Fruit fly (Drosophila melanogaster) whole organism, embryonic: ENCODE results near the gene Dic1.
A peak's percentile ranks its signal among the peaks of the same experiment; 100 is the strongest.

Source experiments
- Antp ChIP-seq: fragments of 200-800 bp; sonication (Bioruptor generic); optimal IDR thresholded peaks from 3 replicates; lab custom pipeline; 2016; ENCODE audit warnings: missing biosample characterization, missing genetic modification characterization
- CG10147 ChIP-seq: fragments of 200-800 bp; sonication (Bioruptor generic); optimal IDR thresholded peaks from 2 replicates; lab custom pipeline; 2019; ENCODE audit warnings: missing biosample characterization, mild to moderate bottlenecking, missing genetic modification characterization, moderate library complexity
- CG10321 ChIP-seq: fragments of 200-800 bp; sonication (Bioruptor generic); IDR thresholded peaks from 2 replicates; pipeline ENCODE4 v1.3.6; 2022; ENCODE audit warnings: missing biosample characterization, missing genetic modification characterization
- CG11695 ChIP-seq: fragments of 200-800 bp; sonication (Bioruptor generic); IDR thresholded peaks from 3 replicates; pipeline ENCODE4 v1.3.6; 2022; ENCODE audit warnings: missing biosample characterization, missing genetic modification characterization
- CG11723 ChIP-seq: fragments of 200-800 bp; sonication (Bioruptor generic); optimal IDR thresholded peaks from 2 replicates; lab custom pipeline; 2017; ENCODE audit warnings: missing biosample characterization, mild to moderate bottlenecking, missing genetic modification characterization
- CG12071 ChIP-seq: fragments of 200-800 bp; sonication (Bioruptor generic); optimal IDR thresholded peaks from 3 replicates; lab custom pipeline; 2018; ENCODE audit warnings: missing biosample characterization, mild to moderate bottlenecking, missing genetic modification characterization
- CG12299 ChIP-seq: fragments of 200-800 bp; sonication (Bioruptor generic); optimal IDR thresholded peaks from 2 replicates; lab custom pipeline; 2018; ENCODE audit warnings: missing biosample characterization, mild to moderate bottlenecking, missing genetic modification characterization
- CG12391 ChIP-seq: fragments of 200-800 bp; sonication (Bioruptor generic); optimal IDR thresholded peaks from 3 replicates; lab custom pipeline; 2018; ENCODE audit warnings: missing biosample characterization, mild to moderate bottlenecking, missing genetic modification characterization, moderate library complexity
- CG12744 ChIP-seq: fragments of 200-800 bp; sonication (Bioruptor generic); optimal IDR thresholded peaks from 2 replicates; lab custom pipeline; 2016; ENCODE audit warnings: missing biosample characterization, missing genetic modification characterization
- CG13624 ChIP-seq: fragments of 200-800 bp; sonication (Bioruptor generic); optimal IDR thresholded peaks from 2 replicates; lab custom pipeline; 2016; ENCODE audit warnings: missing biosample characterization, missing genetic modification characterization
- CG14014 ChIP-seq: fragments of 200-800 bp; sonication (Bioruptor generic); IDR thresholded peaks from 2 replicates; pipeline ENCODE4 v1.3.6; 2022; ENCODE audit warnings: missing biosample characterization, missing genetic modification characterization
- CG14710 ChIP-seq: fragments of 200-800 bp; sonication (Bioruptor generic); optimal IDR thresholded peaks from 3 replicates; lab custom pipeline; 2019; ENCODE audit warnings: missing biosample characterization, mild to moderate bottlenecking, missing genetic modification characterization, moderate library complexity
- CG15073 ChIP-seq: fragments of 200-800 bp; sonication (Bioruptor generic); optimal IDR thresholded peaks from 2 replicates; lab custom pipeline; 2016; ENCODE audit warnings: missing biosample characterization, missing genetic modification characterization
- CG1832 ChIP-seq: fragments of 200-800 bp; sonication (Bioruptor generic); optimal IDR thresholded peaks from 2 replicates; lab custom pipeline; 2017; ENCODE audit warnings: missing biosample characterization, mild to moderate bottlenecking, missing genetic modification characterization, inconsistent platforms
- CG18619 ChIP-seq: fragments of 200-800 bp; sonication (Bioruptor generic); optimal IDR thresholded peaks from 3 replicates; lab custom pipeline; 2017; ENCODE audit warnings: missing biosample characterization, mild to moderate bottlenecking, missing genetic modification characterization
- CG2202 ChIP-seq: fragments of 200-800 bp; sonication (Bioruptor generic); optimal IDR thresholded peaks from 2 replicates; lab custom pipeline; 2018; ENCODE audit warnings: missing biosample characterization, mild to moderate bottlenecking, missing genetic modification characterization
- CG32767 ChIP-seq: fragments of 200-800 bp; sonication (Bioruptor generic); IDR thresholded peaks from 2 replicates; pipeline ENCODE4 v1.3.6; 2022; ENCODE audit warnings: missing biosample characterization, missing genetic modification characterization
- CG3281 ChIP-seq: fragments of 200-800 bp; sonication (Bioruptor generic); optimal IDR thresholded peaks from 3 replicates; lab custom pipeline; 2017; ENCODE audit warnings: missing biosample characterization, mild to moderate bottlenecking, missing genetic modification characterization
- CG6683 ChIP-seq: fragments of 200-800 bp; sonication (Bioruptor generic); optimal IDR thresholded peaks from 2 replicates; lab custom pipeline; 2017; ENCODE audit warnings: missing biosample characterization, mild to moderate bottlenecking, missing genetic modification characterization, missing genetic modification reagents
- CG6791 ChIP-seq: fragments of 200-800 bp; sonication (Bioruptor generic); IDR thresholded peaks from 3 replicates; pipeline ENCODE4 v1.3.6; 2022; ENCODE audit warnings: missing biosample characterization, missing genetic modification characterization; ENCODE audit not compliant: partially characterized antibody
- CG6854 ChIP-seq: fragments of 200-800 bp; sonication (Bioruptor generic); optimal IDR thresholded peaks from 3 replicates; lab custom pipeline; 2017; ENCODE audit warnings: missing biosample characterization, mild to moderate bottlenecking, missing genetic modification characterization
- CG7839 ChIP-seq: fragments of 200-800 bp; sonication (Bioruptor generic); optimal IDR thresholded peaks from 3 replicates; lab custom pipeline; 2018; ENCODE audit warnings: missing biosample characterization, mild to moderate bottlenecking, missing genetic modification characterization, moderate library complexity
- CG8924 ChIP-seq: fragments of 200-800 bp; optimal IDR thresholded peaks from 3 replicates; lab custom pipeline; 2019; ENCODE audit warnings: missing biosample characterization, mild to moderate bottlenecking, missing genetic modification characterization, moderate library complexity
- CG9932 ChIP-seq: fragments of 200-800 bp; sonication (Bioruptor generic); IDR thresholded peaks from 2 replicates; pipeline ENCODE4 v1.3.6; 2022; ENCODE audit warnings: missing biosample characterization, missing genetic modification characterization
- Chrac-16 ChIP-seq: fragments of 200-800 bp; sonication (Bioruptor generic); optimal IDR thresholded peaks from 3 replicates; lab custom pipeline; 2016; ENCODE audit warnings: missing biosample characterization, missing genetic modification characterization
- CoRest ChIP-seq: fragments of 200-800 bp; sonication (Bioruptor generic); optimal IDR thresholded peaks from 3 replicates; lab custom pipeline; 2018; ENCODE audit warnings: missing biosample characterization, mild to moderate bottlenecking, missing genetic modification characterization, moderate library complexity
- Dp ChIP-seq: fragments of 200-800 bp; sonication (Bioruptor generic); optimal IDR thresholded peaks from 2 replicates; lab custom pipeline; 2018; ENCODE audit warnings: missing biosample characterization, mild to moderate bottlenecking, missing genetic modification characterization, moderate library complexity
- Neu2 ChIP-seq: fragments of 200-800 bp; sonication (Bioruptor generic); optimal IDR thresholded peaks from 3 replicates; lab custom pipeline; 2016; ENCODE audit warnings: missing biosample characterization, missing genetic modification characterization, borderline replicate concordance
- PHDP ChIP-seq: fragments of 200-800 bp; sonication (Bioruptor generic); optimal IDR thresholded peaks from 3 replicates; lab custom pipeline; 2018; ENCODE audit warnings: missing biosample characterization, mild to moderate bottlenecking, missing genetic modification characterization, moderate library complexity
- TFAM ChIP-seq: fragments of 200-800 bp; sonication (Bioruptor generic); optimal IDR thresholded peaks from 2 replicates; lab custom pipeline; 2017; ENCODE audit warnings: missing biosample characterization, missing genetic modification characterization, inconsistent platforms
- Usf ChIP-seq: fragments of 200-800 bp; sonication (Bioruptor generic); optimal IDR thresholded peaks from 2 replicates; lab custom pipeline; 2017; ENCODE audit warnings: missing genotype, missing biosample characterization, missing genetic modification characterization
- ac ChIP-seq: fragments of 200-800 bp; sonication (Bioruptor generic); optimal IDR thresholded peaks from 3 replicates; lab custom pipeline; 2017; ENCODE audit warnings: missing biosample characterization, mild to moderate bottlenecking, missing genetic modification characterization
- bbx ChIP-seq: fragments of 200-800 bp; sonication (Bioruptor generic); IDR thresholded peaks from 2 replicates; pipeline ENCODE4 v1.3.6; 2022; ENCODE audit warnings: missing biosample characterization, missing genetic modification characterization; ENCODE audit not compliant: partially characterized antibody
- bowl ChIP-seq: fragments of 200-800 bp; sonication (Bioruptor generic); IDR thresholded peaks from 2 replicates; pipeline ENCODE4 v1.3.6; 2022; ENCODE audit warnings: missing biosample characterization, missing genetic modification characterization
- crol ChIP-seq: fragments of 200-800 bp; sonication (Bioruptor generic); IDR thresholded peaks from 2 replicates; pipeline ENCODE4 v1.3.6; 2022; ENCODE audit warnings: missing biosample characterization, missing genetic modification characterization
- disco-r ChIP-seq: fragments of 200-800 bp; sonication (Bioruptor generic); optimal IDR thresholded peaks from 2 replicates; lab custom pipeline; 2016; ENCODE audit warnings: missing biosample characterization, missing genetic modification characterization
- dpn ChIP-seq, 2 experiments: fragments of 200-800 bp; sonication (Bioruptor generic); optimal IDR thresholded peaks; 3 replicates each; lab custom pipeline; 2016; ENCODE audit warnings: missing biosample characterization in 2 of 2, missing genetic modification characterization in 2 of 2
- grau ChIP-seq: fragments of 200-800 bp; optimal IDR thresholded peaks from 3 replicates; lab custom pipeline; 2019; ENCODE audit warnings: missing biosample characterization, mild to moderate bottlenecking, missing genetic modification characterization, moderate library complexity
- gro ChIP-seq: fragments of 200-800 bp; sonication (Bioruptor generic); optimal IDR thresholded peaks from 2 replicates; lab custom pipeline; 2016; ENCODE audit warnings: missing biosample characterization, missing genetic modification characterization
- hkb ChIP-seq, 2 experiments: fragments of 200-800 bp in 1 of 2; fragments of >200 bp in 1 of 2; sonication (Bioruptor generic) in 1 of 2; IDR thresholded peaks in 1 of 2; optimal IDR thresholded peaks in 1 of 2; 2 replicates each; pipeline versions ENCODE4 v1.3.6 to Lab custom; 2017 to 2022; ENCODE audit warnings: missing biosample characterization in 1 of 2, missing genetic modification characterization in 1 of 2
- insv ChIP-seq, 2 experiments: fragments of 200-800 bp; sonication (Bioruptor generic); optimal IDR thresholded peaks; 3 replicates each; lab custom pipeline; 2016 to 2018; ENCODE audit warnings: missing biosample characterization in 2 of 2, missing genetic modification characterization in 2 of 2
- kah ChIP-seq: fragments of 200-800 bp; sonication (Bioruptor generic); optimal IDR thresholded peaks from 2 replicates; lab custom pipeline; 2018; ENCODE audit warnings: missing biosample characterization, mild to moderate bottlenecking, missing genetic modification characterization
- knrl ChIP-seq: fragments of 200-800 bp; sonication (Bioruptor generic); IDR thresholded peaks from 3 replicates; pipeline ENCODE4 v1.3.6; 2022; ENCODE audit warnings: missing biosample characterization, missing genetic modification characterization; ENCODE audit not compliant: partially characterized antibody
- lilli ChIP-seq: fragments of 200-800 bp; sonication (Bioruptor generic); optimal IDR thresholded peaks from 3 replicates; lab custom pipeline; 2016; ENCODE audit warnings: missing biosample characterization, missing genetic modification characterization
- lola ChIP-seq, 3 experiments: fragments of >200 bp in 2 of 3; fragments of 200-800 bp in 1 of 3; sonication (Bioruptor generic) in 1 of 3; optimal IDR thresholded peaks; 2 replicates each; lab custom pipeline; 2017 to 2019; ENCODE audit warnings: missing biosample characterization in 3 of 3, missing genetic modification characterization in 3 of 3, mild to moderate bottlenecking in 1 of 3, moderate library complexity in 1 of 3
- maf-S ChIP-seq: fragments of 200-800 bp; sonication (Bioruptor generic); optimal IDR thresholded peaks from 2 replicates; lab custom pipeline; 2016; ENCODE audit warnings: missing biosample characterization, missing genetic modification characterization
- nau ChIP-seq: fragments of 200-800 bp; sonication (Bioruptor generic); optimal IDR thresholded peaks from 3 replicates; lab custom pipeline; 2017; ENCODE audit warnings: missing biosample characterization, mild to moderate bottlenecking, missing genetic modification characterization, missing genetic modification reagents
- pzg ChIP-seq: fragments of 200-800 bp; sonication (Bioruptor generic); optimal IDR thresholded peaks from 3 replicates; lab custom pipeline; 2018; ENCODE audit warnings: missing biosample characterization, mild to moderate bottlenecking, missing genetic modification characterization, moderate library complexity
- tx ChIP-seq: fragments of 200-800 bp; sonication (Bioruptor generic); optimal IDR thresholded peaks from 2 replicates; lab custom pipeline; 2016; ENCODE audit warnings: missing biosample characterization, missing genetic modification characterization

Dic1 gene

DNA sequence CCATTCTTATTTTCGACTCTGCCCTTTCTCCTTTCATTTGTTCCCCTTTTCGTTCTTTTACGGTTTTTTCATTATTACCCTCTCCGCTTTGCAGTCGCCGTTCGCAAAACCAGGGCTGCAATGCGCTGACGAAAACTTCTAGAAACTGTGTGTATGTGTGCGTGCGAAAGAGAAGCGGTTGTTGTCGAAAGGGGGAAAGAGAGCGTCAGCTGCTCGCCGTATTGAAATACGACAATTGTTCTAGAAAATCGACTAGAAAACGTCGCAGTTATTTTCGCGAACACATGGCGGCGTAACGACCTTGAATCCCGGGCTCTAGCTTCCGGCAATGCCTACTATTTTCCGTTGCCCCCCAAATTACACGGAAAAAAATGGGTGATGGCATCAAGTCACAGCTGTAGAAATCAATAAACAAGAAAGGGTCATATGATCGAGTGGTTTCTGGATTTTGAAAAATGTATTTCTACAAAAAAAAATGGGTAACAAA, 18.0 kb downstream of the Dic1 start (continued):
- TF ChIP-seq bowl (GFP tag; lab: Robert Waterston, UW) (peak; percentile 42; the same call in 1 of the 2 replicates), knrl (GFP tag; lab: Robert Waterston, UW) (no peak), Chrac-16 (GFP tag; lab: Kevin White, UChicago) (no peak), CG10147 (GFP tag; lab: Kevin White, UChicago) (no peak), Antp (GFP tag; lab: Kevin White, UChicago) (no peak), CG6683 (GFP tag; lab: Kevin White, UChicago) (no peak), disco-r (GFP tag; lab: Kevin White, UChicago) (no peak), insv (GFP tag; optimal IDR thresholded peaks at IDR 0.05; lab: Kevin White, UChicago) (no peak), CG32767 (GFP tag; lab: Robert Waterston, UW) (peak; percentile 45; the same call in 1 of the 2 replicates), pzg (GFP tag; lab: Kevin White, UChicago) (peak; percentile 26), nau (no peak), CG8924 (tag; lab: Kevin White, UChicago) (no peak), Usf (GFP tag; lab: Kevin White, UChicago) (no peak), TFAM (GFP tag; lab: Kevin White, UChicago) (no peak), Dp (GFP tag; lab: Kevin White, UChicago) (no peak), CG14710 (tag; lab: Kevin White, UChicago) (no peak), CG18619 (GFP tag; lab: Kevin White, UChicago) (peak; percentile 16), dpn (GFP tag; optimal IDR thresholded peaks at IDR 0.05; lab: Kevin White, UChicago) (peak in 1 of 2 experiments; percentile 22), lola (GFP tag; optimal IDR thresholded peaks at IDR 0.05; lab: Kevin White, UChicago) (no peak), crol (GFP tag; lab: Robert Waterston, UW) (peak; percentile 46; the same call in 1 of the 2 replicates), CG12744 (GFP tag; lab: Kevin White, UChicago) (no peak), CG7839 (tag; lab: Kevin White, UChicago) (no peak), tx (GFP tag; lab: Kevin White, UChicago) (no peak), grau (tag; lab: Kevin White, UChicago) (no peak), PHDP (peak; percentile 43), CG9932 (peak; percentile 39; the same call in 1 of the 2 replicates), CG12299 (no peak), maf-S (no peak), ac (GFP tag; lab: Kevin White, UChicago) (no peak), CG11695 (GFP tag; lab: Robert Waterston, UW) (peak; percentile 44; the same call in 1 of the 3 replicates), hkb (optimal IDR thresholded peaks at IDR 0.05; lab: Kevin White, UChicago) (no peak), hkb (GFP tag; IDR thresholded peaks at IDR 0.05; lab: Robert Waterston, UW) (0 out of 2 replicates have a peak, but pooled peaks have one; percentile 6), kah (GFP tag; lab: Kevin White, UChicago) (no peak), CG15073 (GFP tag; lab: Kevin White, UChicago) (no peak), CG12071 (no peak), gro (peak; percentile 61), CG11723 (GFP tag; lab: Kevin White, UChicago) (no peak), CG6791 (0 out of 3 replicates have a peak, but pooled peaks have one; percentile 13), CG12391 (no peak), CG10321 (GFP tag; lab: Robert Waterston, UW) (peak; percentile 28; the same call in 1 of the 2 replicates), CG14014 (peak; percentile 37; the same call in 1 of the 2 replicates), Neu2 (GFP tag; lab: Kevin White, UChicago) (no peak), lilli (peak; percentile 27), CG2202 (tag; lab: Kevin White, UChicago) (no peak), CG1832 (GFP tag; lab: Kevin White, UChicago) (peak; percentile 47), CoRest (peak; percentile 27), CG3281 (GFP tag; lab: Kevin White, UChicago) (peak; percentile 32), CG6854 (GFP tag; lab: Kevin White, UChicago) (peak; percentile 7), bbx (GFP tag; lab: Robert Waterston, UW) (peak; percentile 52; the same call in 1 of the 2 replicates), CG13624 (GFP tag; lab: Kevin White, UChicago) (peak; percentile 26)
